Fruit fly (Drosophila melanogaster): ENCODE data around the gene Nup93-2.

DNA sequence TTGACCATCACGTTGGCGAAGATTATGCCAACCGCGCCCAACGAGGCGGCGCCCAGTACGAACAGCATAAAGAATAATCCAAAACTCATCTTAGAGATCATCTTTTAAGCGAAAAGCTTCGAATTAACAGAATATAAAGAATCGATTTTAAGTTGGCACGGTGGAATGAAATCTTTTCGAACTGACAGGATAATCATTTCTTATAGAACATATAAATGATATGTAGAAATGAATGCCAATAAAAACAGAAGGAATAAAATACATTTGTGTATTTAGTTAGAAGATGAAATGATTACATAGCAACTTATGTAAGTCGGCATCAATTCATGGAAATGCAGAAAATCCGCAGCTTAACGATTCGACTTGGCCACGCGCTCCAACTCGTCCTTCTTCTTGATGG is 2.0 kb upstream of the Nup93-2 start, which contains the start of gene VhaPPA1-2:
- TF ChIP-seq kah (GFP tag; optimal IDR thresholded peaks at IDR 0.05) (no peak), CG3726 (GFP tag; IDR thresholded peaks at IDR 0.05) (no peak), Dfd (GFP tag; optimal IDR thresholded peaks at IDR 0.05) (no peak), fru (optimal IDR thresholded peaks at IDR 0.05) (no peak), Xbp1 (GFP tag; optimal IDR thresholded peaks at IDR 0.05) (no peak), CTCF (GFP tag; optimal IDR thresholded peaks at IDR 0.05) (no peak), Hr51 (GFP tag; optimal IDR thresholded peaks at IDR 0.05) (no peak), ttk (GFP tag; IDR thresholded peaks at IDR 0.05) (no peak), CG13775 (GFP tag; optimal IDR thresholded peaks at IDR 0.05) (no peak), CG4730 (GFP tag; IDR thresholded peaks at IDR 0.05) (no peak), CG8478 (optimal IDR thresholded peaks at IDR 0.05) (no peak)

Measured in whole organism, embryonic.